Worm (Caenorhabditis elegans): Measurements from ENCODE around the gene his-48.

his-48 gene

DNA sequence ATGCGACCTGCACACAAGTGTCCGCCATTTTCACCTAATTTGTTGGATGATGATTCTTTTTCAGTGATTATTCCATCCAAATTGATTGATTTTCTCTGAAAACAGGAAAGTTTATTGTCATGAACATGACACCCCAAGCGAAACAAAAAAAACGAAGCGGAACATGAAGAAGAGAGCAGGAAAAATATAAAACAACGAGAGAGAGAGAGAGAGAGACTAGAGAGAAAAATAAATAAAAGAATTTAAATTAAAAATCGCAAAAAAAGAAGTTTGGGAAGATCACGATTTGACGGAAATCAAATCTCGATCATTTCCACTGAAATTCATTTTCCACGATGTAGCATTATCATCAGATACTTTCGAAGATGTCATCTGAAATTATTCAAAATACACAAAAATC lies 35.2 kb downstream of the his-48 start, which contains the start of gene klp-12:
Gene klp-12, minus strand, starts transcription at position 101 of the 400 bp plus-strand sequence.
- no peak for TF ChIP-seq ama-1 (optimal IDR thresholded peaks at IDR 0.05)
- TF ChIP-seq hnd-1 (tag; optimal IDR thresholded peaks at IDR 0.05): no peak
- no peak for TF ChIP-seq tra-4 (tag; optimal IDR thresholded peaks at IDR 0.05)
- TF ChIP-seq aly-1 (tag; optimal IDR thresholded peaks at IDR 0.05): no peak
- no peak for TF ChIP-seq sea-1 (GFP tag; conservative IDR thresholded peaks at IDR 0.05)
- no peak for TF ChIP-seq ceh-13 (GFP tag; optimal IDR thresholded peaks at IDR 0.05)
- no peak for TF ChIP-seq hmg-4 (GFP tag; optimal IDR thresholded peaks at IDR 0.05)
- TF ChIP-seq hmbx-1 (tag; optimal IDR thresholded peaks at IDR 0.05): no peak
- TF ChIP-seq ets-7 (tag; optimal IDR thresholded peaks at IDR 0.05): no peak
- no peak for TF ChIP-seq tbx-11 (GFP tag; IDR thresholded peaks at IDR 0.05)
- no peak for TF ChIP-seq F13C5.2 (tag; optimal IDR thresholded peaks at IDR 0.05)

DNA sequence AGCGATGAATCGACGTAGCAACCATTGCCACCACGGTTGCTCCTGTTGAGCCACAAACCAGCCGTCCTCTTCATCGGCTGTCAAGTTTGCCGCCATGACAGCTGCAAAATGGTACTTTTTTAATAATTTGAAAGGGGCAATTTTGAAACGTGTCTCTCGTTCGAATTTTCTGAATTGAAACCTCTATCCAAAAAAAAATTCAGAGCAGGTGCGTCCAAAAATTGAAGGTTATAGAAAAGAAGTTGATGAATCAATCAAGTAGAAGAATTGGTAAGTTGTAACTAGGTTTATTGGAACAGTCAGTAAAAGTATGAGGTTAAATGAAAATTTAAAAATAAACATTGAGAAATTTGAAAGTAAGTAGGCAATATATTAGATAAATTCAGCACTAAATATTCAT lies 36.9 kb downstream of the his-48 start, which contains the start of gene T01G1.4:
Gene T01G1.4, minus strand, starts transcription at position 101 of the 400 bp plus-strand sequence.
- TF ChIP-seq pes-1 (GFP tag; IDR thresholded peaks at IDR 0.05) (no peak), ceh-13 (GFP tag; optimal IDR thresholded peaks at IDR 0.05) (no peak), ceh-36 (tag; optimal IDR thresholded peaks at IDR 0.05) (no peak), flt-1 (GFP tag; IDR thresholded peaks at IDR 0.05) (no peak), aly-1 (tag; optimal IDR thresholded peaks at IDR 0.05) (no peak), scrt-1 (GFP tag; IDR thresholded peaks at IDR 0.05) (no peak), ama-1 (optimal IDR thresholded peaks at IDR 0.05) (no peak), hmg-4 (GFP tag; optimal IDR thresholded peaks at IDR 0.05) (no peak), tbx-11 (GFP tag; IDR thresholded peaks at IDR 0.05) (no peak)

DNA sequence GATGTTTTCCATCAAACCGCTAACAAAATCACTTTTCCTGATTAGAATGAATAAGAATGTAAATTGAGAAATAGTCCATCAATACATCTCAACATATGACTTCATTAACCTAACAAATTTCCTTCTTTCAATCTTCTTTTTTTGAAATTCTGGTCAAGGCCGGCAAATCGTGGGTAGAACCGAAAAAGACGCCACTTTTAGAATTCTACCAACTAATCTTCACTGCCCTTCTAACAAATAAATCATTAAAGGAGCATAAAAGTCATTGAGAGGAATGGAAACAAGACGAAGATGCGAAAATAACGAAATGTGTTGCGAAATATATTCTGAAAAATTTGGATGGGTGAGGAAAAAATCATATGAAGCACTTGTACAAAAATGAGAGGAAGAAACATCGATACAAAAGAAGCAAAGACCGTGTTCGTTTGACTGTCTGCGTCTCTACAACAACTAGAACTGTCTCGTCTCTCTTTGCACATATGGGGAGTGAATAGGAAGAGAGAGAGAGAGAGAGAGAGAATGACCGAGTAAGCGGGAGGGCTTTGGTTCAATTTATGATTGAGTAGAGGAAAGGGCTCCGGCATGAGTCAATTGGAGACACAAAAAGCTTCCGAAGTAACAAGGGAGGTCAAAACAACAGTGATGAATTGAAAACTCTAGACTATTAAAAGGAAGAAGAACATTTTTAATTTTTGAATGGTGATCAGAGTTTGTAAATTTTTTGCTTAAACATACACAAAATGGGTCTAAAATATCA lies 39.4 kb downstream of the his-48 start:
- no peak for TF ChIP-seq pes-1 (GFP tag; IDR thresholded peaks at IDR 0.05)

DNA sequence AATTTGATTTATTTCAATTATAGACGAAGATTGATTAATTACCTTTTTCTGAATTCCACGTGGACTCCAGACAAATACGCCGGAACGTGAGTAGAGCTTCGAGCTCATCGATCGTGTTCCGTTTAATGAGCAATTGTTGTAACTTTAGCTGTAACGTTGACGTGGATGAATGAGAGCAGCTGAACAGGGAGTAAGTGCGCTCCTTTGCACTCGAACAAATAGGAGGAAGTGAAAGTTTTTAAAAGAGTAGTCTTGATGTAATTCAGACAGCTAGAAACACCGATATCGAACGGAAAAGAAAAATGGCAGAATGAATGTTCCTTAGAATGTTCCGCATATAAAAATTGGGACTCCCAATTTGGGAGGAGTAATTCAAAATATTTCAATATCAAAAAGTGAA lies 47.1 kb downstream of the his-48 start, which contains the start of gene sec-31:
Gene sec-31, minus strand, starts transcription at position 148 of the 400 bp plus-strand sequence.
- TF ChIP-seq tbx-11 (GFP tag; IDR thresholded peaks at IDR 0.05) (no peak), hnd-1 (tag; optimal IDR thresholded peaks at IDR 0.05) (no peak), B0310.2 (tag; optimal IDR thresholded peaks at IDR 0.05) (no peak), scrt-1 (GFP tag; IDR thresholded peaks at IDR 0.05) (no peak), flt-1 (GFP tag; IDR thresholded peaks at IDR 0.05) (no peak), F13C5.2 (tag; optimal IDR thresholded peaks at IDR 0.05) (no peak), hmg-4 (GFP tag; optimal IDR thresholded peaks at IDR 0.05) (no peak), aly-1 (tag; optimal IDR thresholded peaks at IDR 0.05) (no peak), pes-1 (GFP tag; IDR thresholded peaks at IDR 0.05) (no peak), ets-7 (tag; optimal IDR thresholded peaks at IDR 0.05) (no peak), ceh-36 (tag; optimal IDR thresholded peaks at IDR 0.05) (no peak), hmbx-1 (tag; optimal IDR thresholded peaks at IDR 0.05) (no peak), ama-1 (optimal IDR thresholded peaks at IDR 0.05) (no peak), tbx-37 (GFP tag; conservative IDR thresholded peaks at IDR 0.05) (no peak), sea-1 (GFP tag; conservative IDR thresholded peaks at IDR 0.05) (no peak), tra-4 (tag; optimal IDR thresholded peaks at IDR 0.05) (no peak), ceh-13 (GFP tag; optimal IDR thresholded peaks at IDR 0.05) (no peak)

DNA sequence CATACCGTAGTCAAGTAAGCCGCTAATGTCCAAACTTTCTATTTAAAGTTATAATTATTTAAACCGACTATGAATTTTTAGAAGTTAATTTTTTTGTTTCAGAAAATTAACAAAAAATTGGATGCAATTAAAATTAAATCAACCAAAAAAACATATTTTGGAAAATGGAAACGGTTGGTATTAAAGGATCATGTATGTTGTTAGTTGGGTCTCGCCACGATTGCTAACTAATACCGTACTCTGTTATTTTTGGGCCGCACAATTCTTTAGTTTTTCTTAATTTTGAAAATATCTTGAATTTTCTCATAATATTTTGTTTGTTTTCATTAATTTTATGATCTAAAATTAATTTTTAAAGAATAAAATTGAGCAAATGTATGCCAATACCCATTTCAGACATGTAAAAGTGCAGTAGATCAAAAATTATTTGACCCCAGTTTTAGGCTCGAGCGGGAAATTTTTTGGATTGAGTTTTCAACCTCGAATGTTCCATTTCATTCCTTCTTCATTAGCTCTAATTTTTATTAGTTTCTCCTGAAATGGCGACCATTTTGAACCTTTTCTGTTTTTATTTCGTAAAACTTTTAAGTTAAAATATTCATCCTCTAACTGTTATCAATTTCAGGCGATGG lies 47.9 kb downstream of the his-48 start, which contains the start of gene cbd-1:
Gene cbd-1, plus strand, starts transcription at position 626 of the 632 bp plus-strand sequence.
- TF ChIP-seq tbx-37 (GFP tag; conservative IDR thresholded peaks at IDR 0.05): no peak
- TF ChIP-seq ets-7 (tag; optimal IDR thresholded peaks at IDR 0.05): no peak
- no peak for TF ChIP-seq tbx-11 (GFP tag; IDR thresholded peaks at IDR 0.05)
- TF ChIP-seq F13C5.2 (tag; optimal IDR thresholded peaks at IDR 0.05): no peak
- TF ChIP-seq hnd-1 (tag; optimal IDR thresholded peaks at IDR 0.05): no peak
